Fruit fly (Drosophila melanogaster): Measurements from ENCODE around the gene CG6974.

The CG6974 gene

DNA sequence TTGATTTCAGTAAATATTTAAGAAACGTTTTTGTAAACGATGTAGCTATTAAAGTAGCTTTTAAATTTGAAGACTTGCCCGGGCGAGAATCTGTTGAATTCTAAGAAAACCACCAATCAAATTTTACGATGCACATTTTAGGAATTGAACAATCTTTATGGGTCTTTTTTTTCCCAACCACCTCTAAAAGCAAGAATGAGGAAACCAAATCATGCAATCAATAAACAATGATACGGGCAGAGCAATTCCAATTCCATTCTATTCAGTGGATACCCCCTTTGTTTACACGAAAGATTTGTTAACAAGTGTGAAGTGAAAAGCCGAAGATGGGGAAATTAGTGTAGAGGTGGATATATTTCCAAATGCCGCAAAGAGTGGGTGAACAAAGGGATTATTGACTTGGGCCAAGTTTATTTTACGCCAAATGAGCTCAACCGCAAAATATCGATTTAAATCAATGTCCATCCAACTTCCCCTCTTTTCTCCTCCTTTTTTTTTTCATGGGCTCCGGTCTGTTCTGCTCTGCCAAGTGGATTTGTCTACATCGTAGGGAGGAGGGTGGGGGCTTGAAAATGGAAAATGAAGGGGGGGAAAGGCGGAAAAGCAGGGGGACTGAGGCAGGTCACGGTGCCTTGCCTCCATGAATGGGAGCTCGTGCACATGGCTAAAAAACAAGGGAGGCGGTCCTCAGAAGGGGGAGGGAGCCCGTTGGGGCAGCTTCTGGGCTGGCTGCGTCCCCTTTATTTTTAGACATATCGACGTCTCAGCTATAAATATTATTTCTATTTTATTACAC lies 42.7 kb upstream of the CG6974 start (continued):
- TF ChIP-seq abd-A (tag; optimal IDR thresholded peaks at IDR 0.05): peak; percentile 71
- TF ChIP-seq Meics (GFP tag; optimal IDR thresholded peaks at IDR 0.05): no peak
- no peak for TF ChIP-seq CG18764 (GFP tag; optimal IDR thresholded peaks at IDR 0.05)
- TF ChIP-seq run (tag; optimal IDR thresholded peaks at IDR 0.05): peak; percentile 59
- TF ChIP-seq CG12769 (tag; optimal IDR thresholded peaks at IDR 0.05): peak; percentile 10
- TF ChIP-seq CG14014 (GFP tag; IDR thresholded peaks at IDR 0.05): no peak
- no peak for TF ChIP-seq chm (GFP tag; IDR thresholded peaks at IDR 0.05)
- peak; percentile 56 for TF ChIP-seq sens (GFP tag)
- no peak for TF ChIP-seq ara (GFP tag; IDR thresholded peaks at IDR 0.05)

DNA sequence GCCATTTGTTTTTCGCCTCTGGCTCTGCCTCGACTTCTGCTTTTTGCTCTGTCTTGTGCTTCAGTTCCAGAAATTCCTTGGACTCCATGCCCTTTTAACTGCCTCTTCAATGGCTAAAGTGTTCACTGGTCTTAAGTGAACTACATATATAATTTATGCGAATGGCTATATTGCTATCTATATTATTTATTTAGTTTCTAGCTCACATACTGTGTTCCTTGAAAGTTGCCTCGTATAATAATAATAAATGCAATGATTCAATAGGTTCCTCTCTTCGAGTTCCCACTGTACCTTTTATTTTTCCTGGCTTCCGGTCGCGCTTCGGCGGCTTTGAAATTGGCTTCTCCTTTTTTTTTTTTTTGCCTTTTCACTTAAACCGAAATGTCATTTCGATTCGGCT lies 40.6 kb upstream of the CG6974 start:
- TF ChIP-seq CG4404 (GFP tag; IDR thresholded peaks at IDR 0.05) (no peak), sna (GFP tag; IDR thresholded peaks at IDR 0.05; ENCODE audit: partially characterized antibody) (no peak), dimm (GFP tag; IDR thresholded peaks at IDR 0.05) (no peak), Hr51 (GFP tag; optimal IDR thresholded peaks at IDR 0.05) (peak in 1 of 2 experiments; percentile 45), hb (GFP tag; IDR thresholded peaks at IDR 0.05; ENCODE audit: partially characterized antibody) (no peak), CG2129 (GFP tag; IDR thresholded peaks at IDR 0.05; ENCODE audit: partially characterized antibody) (no peak), tin (GFP tag; optimal IDR thresholded peaks at IDR 0.05) (peak; percentile 1), klu (GFP tag; IDR thresholded peaks at IDR 0.05) (no peak), gfzf (GFP tag; optimal IDR thresholded peaks at IDR 0.05) (no peak), Ets65A (GFP tag) (no peak), CG15011 (GFP tag; optimal IDR thresholded peaks at IDR 0.05) (peak; percentile 2), CG14014 (GFP tag; IDR thresholded peaks at IDR 0.05) (peak; percentile 33; the same call in 1 of the 2 replicates), ham (GFP tag; IDR thresholded peaks at IDR 0.05) (no peak), hkb (optimal IDR thresholded peaks at IDR 0.05) (no peak), hkb (GFP tag; IDR thresholded peaks at IDR 0.05) (peak; percentile 9; the same call in 1 of the 2 replicates), CG18476 (GFP tag; optimal IDR thresholded peaks at IDR 0.05) (no peak), Ptx1 (GFP tag; IDR thresholded peaks at IDR 0.05) (peak; percentile 14; the same call in 1 of the 2 replicates), bsh (GFP tag; optimal IDR thresholded peaks at IDR 0.05) (peak in 1 of 2 experiments; percentile 28), CG8290 (GFP tag; optimal IDR thresholded peaks at IDR 0.05) (no peak), CG8290 (tag; optimal IDR thresholded peaks at IDR 0.05) (peak in 1 of 2 experiments; percentile 31), CG9817 (tag; optimal IDR thresholded peaks at IDR 0.05) (peak; percentile 46), CG9215 (GFP tag; IDR thresholded peaks at IDR 0.05) (no peak), CG12769 (tag; optimal IDR thresholded peaks at IDR 0.05) (peak; percentile 21), phol (tag; optimal IDR thresholded peaks at IDR 0.05) (peak; percentile 8), dmrt99B (tag; optimal IDR thresholded peaks at IDR 0.05) (peak; percentile 50), HLH3B (GFP tag; IDR thresholded peaks at IDR 0.05) (peak; percentile 43; the same call in 1 of the 2 replicates), vnd (GFP tag; IDR thresholded peaks at IDR 0.05; ENCODE audit: partially characterized antibody) (no peak), Fer3 (tag; optimal IDR thresholded peaks at IDR 0.05) (peak; percentile 41), CG10543 (GFP tag; optimal IDR thresholded peaks at IDR 0.05) (no peak), CG17612 (GFP tag; IDR thresholded peaks at IDR 0.05) (no peak), Oaz (GFP tag; IDR thresholded peaks at IDR 0.05) (no peak), Hand (GFP tag; optimal IDR thresholded peaks at IDR 0.05) (peak; percentile 58), CG32532 (GFP tag; IDR thresholded peaks at IDR 0.05) (peak; percentile 46; the same call in 1 of the 2 replicates), pros (GFP tag; optimal IDR thresholded peaks at IDR 0.05) (no peak), CG8089 (GFP tag; optimal IDR thresholded peaks at IDR 0.05) (no peak), CG31441 (GFP tag; IDR thresholded peaks at IDR 0.05) (peak; percentile 16; the same call in 1 of the 2 replicates), scrt (GFP tag; optimal IDR thresholded peaks at IDR 0.05) (peak; percentile 8), az2 (GFP tag; optimal IDR thresholded peaks at IDR 0.05) (peak; percentile 7), sug (tag; optimal IDR thresholded peaks at IDR 0.05) (peak; percentile 3), Meics (GFP tag; optimal IDR thresholded peaks at IDR 0.05) (peak; percentile 49), nerfin-1 (tag; optimal IDR thresholded peaks at IDR 0.05) (no peak)

All from whole organism, embryonic.